Worm (Caenorhabditis elegans) whole organism, L3 larva: ENCODE results near the gene cpsf-2.

ENCODE experiments used
- egl-27 ChIP-seq: sonication (generic microtip); optimal IDR thresholded peaks from 4 replicates; lab custom pipeline; 2017; ENCODE audit warnings: missing biosample characterization, missing genetic modification reagents, missing genetic modification characterization
- elt-2 ChIP-seq: sonication (generic microtip); optimal IDR thresholded peaks from 2 replicates; lab custom pipeline; 2016; ENCODE audit warnings: missing genetic modification reagents, mild to moderate bottlenecking, missing genetic modification characterization, missing compliant biosample characterization
- elt-3 ChIP-seq, 3 experiments: fragments of 150-350 bp in 1 of 3; sonication (generic microtip) in 2 of 3; optimal IDR thresholded peaks; 2 replicates in 2 of 3; 4 replicates in 1 of 3; lab custom pipeline; 2014 to 2017; ENCODE audit warnings: missing biosample characterization in 3 of 3, missing genetic modification characterization in 3 of 3
- hmg-11 ChIP-seq: sonication (generic microtip); optimal IDR thresholded peaks from 2 replicates; lab custom pipeline; 2016; ENCODE audit warnings: missing genetic modification characterization, missing compliant biosample characterization
- lin-39 ChIP-seq: fragments of 150-350 bp; optimal IDR thresholded peaks from 2 replicates; lab custom pipeline; 2018; ENCODE audit warnings: missing biosample characterization, missing genetic modification reagents, missing genetic modification characterization
- nfya-1 ChIP-seq: sonication (generic microtip); optimal IDR thresholded peaks from 2 replicates; lab custom pipeline; 2017; ENCODE audit warnings: missing genetic modification characterization, mild to moderate bottlenecking, missing compliant biosample characterization, antibody characterized with exemption, moderate library complexity; ENCODE audit not compliant: insufficient read depth
- nhr-237 ChIP-seq: fragments of 150-350 bp; optimal IDR thresholded peaks from 2 replicates; lab custom pipeline; 2014; ENCODE audit warnings: missing biosample characterization, missing genetic modification characterization
- nhr-25 ChIP-seq: sonication (generic microtip); optimal IDR thresholded peaks from 2 replicates; lab custom pipeline; 2017; ENCODE audit warnings: missing biosample characterization, missing genetic modification characterization
- pha-4 ChIP-seq: fragments of 150-350 bp; optimal IDR thresholded peaks from 2 replicates; lab custom pipeline; 2014; ENCODE audit warnings: missing biosample characterization, missing genetic modification reagents, missing genetic modification characterization
- unc-62 ChIP-seq: fragments of 150-350 bp; sonication (generic microtip); optimal IDR thresholded peaks from 4 replicates; lab custom pipeline; 2014; ENCODE audit warnings: missing biosample characterization, missing genetic modification reagents, missing genetic modification characterization
- zag-1 ChIP-seq: fragments of 150-350 bp; optimal IDR thresholded peaks from 2 replicates; lab custom pipeline; 2014; ENCODE audit warnings: missing biosample characterization, missing genetic modification characterization

DNA sequence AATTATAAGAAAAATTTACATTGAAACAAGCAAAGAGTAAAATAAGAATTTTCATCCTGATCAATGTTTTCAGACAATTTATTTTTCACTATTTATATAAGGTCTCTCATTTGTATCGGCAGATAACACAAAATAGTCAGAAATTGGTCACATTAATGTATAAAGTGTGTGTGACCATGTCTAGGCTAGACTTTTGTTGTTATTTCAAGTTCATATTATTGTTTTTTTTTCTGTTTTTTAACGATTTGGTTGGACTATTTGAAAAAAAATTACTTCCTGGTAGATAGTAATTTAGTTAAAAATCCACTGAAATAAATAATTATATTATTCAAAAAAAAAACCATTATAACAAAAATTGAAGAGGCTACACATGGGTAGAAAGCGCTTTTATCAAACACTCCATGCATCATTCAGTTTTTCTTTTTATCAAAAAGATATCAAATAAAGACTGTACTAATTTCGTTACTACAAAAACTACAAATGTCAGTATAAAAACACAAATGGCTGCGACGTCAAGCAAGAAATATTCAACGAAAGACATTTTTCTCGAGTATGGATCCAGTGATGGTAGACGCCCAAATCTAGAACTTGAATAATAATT lies 33.6 kb upstream of the cpsf-2 start, which contains the start of gene ugt-37:
- TF ChIP-seq nhr-237 (no peak), nfya-1 (tag; lab: Kevin White, UChicago) (no peak), lin-39 (tag; lab: Kevin White, UChicago) (no peak), egl-27 (no peak), nhr-25 (tag; lab: Kevin White, UChicago) (no peak), elt-3 (tag; optimal IDR thresholded peaks at IDR 0.05; lab: Kevin White, UChicago) (no peak), zag-1 (no peak), unc-62 (GFP tag; lab: Kevin White, UChicago) (no peak), pha-4 (tag; lab: Kevin White, UChicago) (no peak), hmg-11 (tag; lab: Kevin White, UChicago) (no peak), elt-2 (tag; lab: Kevin White, UChicago) (peak; percentile 33)
